Worm (Caenorhabditis elegans) whole organism, midembryonic: ENCODE data around the gene Y41C4A.12.
A peak's percentile ranks its signal among the peaks of the same experiment; 100 is the strongest.

ENCODE experiments used
- T22C8.4 ChIP-seq: fragments of 200-800 bp; sonication (Bioruptor generic); IDR thresholded peaks from 2 replicates; pipeline ENCODE4 v1.3.6; 2022; ENCODE audit warnings: missing genetic modification characterization, missing compliant biosample characterization
- cog-1 ChIP-seq: sonication (generic microtip); optimal IDR thresholded peaks from 2 replicates; lab custom pipeline; 2016; ENCODE audit warnings: missing genetic modification characterization, missing compliant biosample characterization
- flt-1 ChIP-seq: fragments of 200-800 bp; sonication (Bioruptor generic); IDR thresholded peaks from 2 replicates; pipeline ENCODE4 v1.3.6; 2022; ENCODE audit warnings: missing genetic modification characterization, missing compliant biosample characterization
- klf-2 ChIP-seq: fragments of 200-800 bp; sonication (Bioruptor generic); conservative IDR thresholded peaks from 2 replicates; pipeline ENCODE4 v1.3.6; 2022; ENCODE audit warnings: missing genetic modification reagents, missing genetic modification characterization, missing compliant biosample characterization
- med-1 ChIP-seq: sonication (generic microtip); optimal IDR thresholded peaks from 2 replicates; lab custom pipeline; 2017; ENCODE audit warnings: missing genetic modification characterization, mild to moderate bottlenecking, missing compliant biosample characterization, antibody characterized with exemption, missing genetic modification reagents; ENCODE audit not compliant: insufficient read depth
- ref-1 ChIP-seq: fragments of 200-800 bp; sonication (Bioruptor generic); conservative IDR thresholded peaks from 2 replicates; pipeline ENCODE4 v1.3.6; 2022; ENCODE audit warnings: missing genetic modification reagents, missing genetic modification characterization, missing compliant biosample characterization
- tab-1 ChIP-seq: fragments of 200-800 bp; sonication (Bioruptor generic); IDR thresholded peaks from 2 replicates; pipeline ENCODE4 v1.3.6; 2022; ENCODE audit warnings: missing genetic modification characterization, missing compliant biosample characterization
- ztf-23 ChIP-seq: fragments of 200-800 bp; sonication (Bioruptor generic); IDR thresholded peaks from 2 replicates; pipeline ENCODE4 v1.3.6; 2022; ENCODE audit warnings: missing genetic modification reagents, missing genetic modification characterization, missing compliant biosample characterization
- ztf-29 ChIP-seq: fragments of 200-800 bp; sonication (Bioruptor generic); IDR thresholded peaks from 2 replicates; pipeline ENCODE4 v1.3.6; 2022; ENCODE audit warnings: missing genetic modification reagents, missing genetic modification characterization, missing compliant biosample characterization

Y41C4A.12 gene

DNA sequence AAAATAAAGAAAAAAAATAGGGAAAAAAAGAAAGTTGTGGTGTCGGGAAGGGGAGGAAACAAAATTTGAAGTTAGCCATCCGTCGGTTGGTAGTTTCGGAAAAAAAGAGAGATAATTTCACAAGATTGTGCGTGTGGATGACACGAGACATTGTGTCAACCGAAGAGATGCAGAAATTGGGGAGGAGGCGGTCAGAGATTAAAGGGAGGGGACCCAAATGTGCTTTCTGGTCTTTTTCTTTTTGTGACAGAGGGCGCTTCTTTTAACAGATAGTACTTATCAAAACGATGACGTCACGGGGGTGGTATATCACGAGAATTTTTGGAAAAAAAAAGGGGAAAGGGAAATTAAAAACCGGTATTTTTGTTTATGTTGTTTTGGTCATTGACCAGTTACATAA, 12.0 kb upstream of the Y41C4A.12 start:
- no peak for TF ChIP-seq ref-1 (GFP tag; lab: Robert Waterston, UW)
- TF ChIP-seq med-1 (GFP tag; lab: Kevin White, UChicago) = no peak
- TF ChIP-seq ztf-29 (GFP tag; lab: Robert Waterston, UW) = no peak

DNA sequence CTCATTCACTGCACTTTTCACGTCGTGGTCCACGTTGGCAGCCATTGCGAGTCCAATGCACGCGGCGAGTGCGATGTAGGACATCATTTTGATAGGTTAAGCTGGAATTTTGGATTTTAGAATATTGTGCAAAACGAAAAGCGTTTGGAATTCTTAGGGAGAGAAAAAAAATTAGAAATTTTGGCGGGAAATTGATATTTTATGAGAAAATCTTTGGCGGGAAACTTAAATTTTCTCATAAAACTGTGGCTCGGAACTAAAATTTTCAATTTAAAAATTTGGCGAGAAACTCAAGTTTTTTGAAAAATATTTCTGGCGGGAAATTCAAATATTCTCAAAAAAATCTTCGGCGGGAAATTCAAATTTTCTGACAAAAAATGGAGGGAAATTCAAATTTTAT, 11.0 kb upstream of the Y41C4A.12 start, which contains the start of gene sup-1:
Gene sup-1, minus strand, starts transcription at position 101 of the 400 bp plus-strand sequence.
- no peak for TF ChIP-seq flt-1 (GFP tag; lab: Robert Waterston, UW)
- TF ChIP-seq T22C8.4 (GFP tag; lab: Robert Waterston, UW) = no peak
- TF ChIP-seq klf-2 (GFP tag; lab: Robert Waterston, UW) = no peak
- no peak for TF ChIP-seq tab-1 (GFP tag; lab: Robert Waterston, UW)
- TF ChIP-seq ztf-29 (GFP tag; lab: Robert Waterston, UW) = no peak
- TF ChIP-seq ztf-23 (GFP tag; lab: Robert Waterston, UW) = no peak
- no peak for TF ChIP-seq med-1 (GFP tag; lab: Kevin White, UChicago)
- no peak for TF ChIP-seq ref-1 (GFP tag; lab: Robert Waterston, UW)

DNA sequence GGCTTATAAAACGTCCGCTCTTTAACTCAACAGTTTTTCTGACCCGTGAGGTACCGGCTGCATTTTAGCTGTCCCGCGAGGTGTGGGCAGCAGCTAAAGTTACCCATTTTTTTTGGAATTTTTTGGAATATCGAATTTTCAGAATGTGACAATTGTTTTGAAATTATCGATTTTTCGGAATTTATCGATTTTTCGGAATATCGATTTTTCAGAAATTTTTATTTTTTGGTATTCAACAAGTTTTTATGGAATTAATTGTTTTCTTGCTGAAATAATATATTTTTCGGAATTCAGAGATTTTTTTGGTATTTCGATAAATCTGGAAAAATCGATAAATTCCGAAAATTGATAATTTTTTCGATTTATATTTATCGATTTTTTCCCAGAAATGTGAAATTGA, 6.5 kb upstream of the Y41C4A.12 start:
- TF ChIP-seq med-1 (GFP tag; lab: Kevin White, UChicago) (no peak), T22C8.4 (GFP tag; lab: Robert Waterston, UW) (peak; percentile 80)

DNA sequence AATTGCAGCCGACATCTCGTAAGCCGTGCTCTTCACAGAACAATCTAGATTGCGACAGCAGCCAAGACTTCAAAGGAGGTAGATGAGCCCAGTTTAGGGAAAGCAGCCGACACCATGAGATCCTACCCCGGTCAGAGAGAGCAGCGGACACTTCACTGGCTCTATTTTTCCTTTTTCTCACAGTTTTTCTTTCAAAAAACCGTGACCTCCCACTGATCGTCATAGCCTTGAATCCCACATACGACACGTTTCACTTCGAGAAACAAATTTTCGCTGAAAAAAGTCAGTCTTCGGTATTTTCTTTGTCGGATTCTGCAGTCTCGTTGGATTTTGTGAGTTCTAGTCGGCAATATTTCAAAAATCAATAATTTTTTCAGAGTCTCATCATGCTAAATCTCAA, 5.6 kb upstream of the Y41C4A.12 start, which contains the start of gene Y41C4A.21:
Gene Y41C4A.21, plus strand, starts transcription at position 301 of the 400 bp plus-strand sequence.
- TF ChIP-seq flt-1 (GFP tag; lab: Robert Waterston, UW) = no peak
- TF ChIP-seq ref-1 (GFP tag; lab: Robert Waterston, UW) = no peak
- TF ChIP-seq klf-2 (GFP tag; lab: Robert Waterston, UW) = no peak
- TF ChIP-seq med-1 (GFP tag; lab: Kevin White, UChicago) = no peak
- TF ChIP-seq cog-1 (tag; lab: Kevin White, UChicago) = no peak
- no peak for TF ChIP-seq tab-1 (GFP tag; lab: Robert Waterston, UW)
- no peak for TF ChIP-seq T22C8.4 (GFP tag; lab: Robert Waterston, UW)
- no peak for TF ChIP-seq ztf-29 (GFP tag; lab: Robert Waterston, UW)
- no peak for TF ChIP-seq ztf-23 (GFP tag; lab: Robert Waterston, UW)

DNA sequence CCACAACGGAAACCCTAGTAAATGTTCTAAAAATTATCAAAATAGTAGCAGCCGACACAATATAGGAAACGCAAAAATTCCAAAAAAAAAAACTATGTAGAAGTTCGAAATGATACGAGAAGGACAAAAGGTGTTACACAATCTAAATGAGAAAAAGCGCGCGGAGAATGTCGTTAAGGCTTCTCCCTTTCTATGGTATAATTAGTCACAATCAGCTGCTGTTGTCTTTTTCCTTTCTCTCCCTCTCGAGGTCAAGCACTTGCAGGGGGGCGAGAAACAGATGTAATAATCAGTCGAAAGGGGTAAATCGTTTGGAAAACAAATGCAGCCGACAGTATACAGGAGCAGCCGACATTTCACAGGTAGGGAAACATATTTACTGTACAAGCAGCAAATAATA, 5.0 kb upstream of the Y41C4A.12 start:
- TF ChIP-seq tab-1 (GFP tag; lab: Robert Waterston, UW) = no peak
- TF ChIP-seq T22C8.4 (GFP tag; lab: Robert Waterston, UW) = no peak
- no peak for TF ChIP-seq cog-1 (tag; lab: Kevin White, UChicago)
- TF ChIP-seq klf-2 (GFP tag; lab: Robert Waterston, UW) = no peak
- no peak for TF ChIP-seq ref-1 (GFP tag; lab: Robert Waterston, UW)
- TF ChIP-seq med-1 (GFP tag; lab: Kevin White, UChicago) = no peak
- TF ChIP-seq ztf-23 (GFP tag; lab: Robert Waterston, UW) = no peak

DNA sequence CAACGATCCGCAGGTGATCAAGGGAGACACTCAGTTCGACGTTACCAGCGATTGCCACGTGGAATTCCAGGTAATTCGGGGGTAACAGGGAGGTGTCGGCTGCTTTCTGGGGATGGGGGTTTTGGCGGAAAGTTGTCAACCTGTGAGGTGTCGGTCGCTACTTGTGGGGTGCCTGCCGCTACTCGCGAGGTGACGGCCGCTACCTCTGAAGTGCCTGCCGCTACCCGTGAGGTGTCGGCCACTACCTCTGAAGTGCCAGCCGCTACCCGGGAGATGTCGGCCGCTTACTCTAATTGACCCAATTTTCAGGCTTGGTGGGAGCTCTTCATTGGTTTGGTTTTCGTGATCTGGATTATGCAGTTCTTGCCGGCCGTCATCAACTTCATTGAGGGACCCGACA, 4.4 kb upstream of the Y41C4A.12 start:
- no peak for TF ChIP-seq med-1 (GFP tag; lab: Kevin White, UChicago)

DNA sequence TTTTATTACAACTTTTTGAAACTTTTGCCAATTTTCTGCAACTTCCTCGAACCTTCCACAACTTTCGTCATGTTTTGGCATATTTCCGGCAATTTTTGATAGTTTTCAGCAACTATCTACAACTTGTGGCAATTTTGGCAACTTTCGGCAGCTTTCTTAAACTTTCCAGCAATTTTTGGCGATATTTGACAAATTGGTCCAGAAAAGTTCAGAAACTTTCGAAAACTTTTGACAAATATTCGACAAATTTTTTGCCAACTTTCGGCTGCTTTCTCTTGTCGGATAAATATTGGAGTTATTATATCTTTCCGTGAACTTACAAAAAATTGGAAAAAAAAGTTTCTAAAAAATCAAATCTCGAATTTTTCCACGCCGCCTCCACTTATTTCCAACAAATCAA, 3.8 kb upstream of the Y41C4A.12 start, which contains the start of gene Y41C4A.18:
Gene Y41C4A.18, plus strand, starts transcription at position 301 of the 400 bp plus-strand sequence.
- TF ChIP-seq flt-1 (GFP tag; lab: Robert Waterston, UW) = no peak
- TF ChIP-seq ztf-29 (GFP tag; lab: Robert Waterston, UW) = no peak
- TF ChIP-seq ref-1 (GFP tag; lab: Robert Waterston, UW) = no peak
- no peak for TF ChIP-seq tab-1 (GFP tag; lab: Robert Waterston, UW)
- TF ChIP-seq med-1 (GFP tag; lab: Kevin White, UChicago) = no peak
- no peak for TF ChIP-seq cog-1 (tag; lab: Kevin White, UChicago)
- TF ChIP-seq ztf-23 (GFP tag; lab: Robert Waterston, UW) = no peak
- TF ChIP-seq klf-2 (GFP tag; lab: Robert Waterston, UW) = no peak
- no peak for TF ChIP-seq T22C8.4 (GFP tag; lab: Robert Waterston, UW)

DNA sequence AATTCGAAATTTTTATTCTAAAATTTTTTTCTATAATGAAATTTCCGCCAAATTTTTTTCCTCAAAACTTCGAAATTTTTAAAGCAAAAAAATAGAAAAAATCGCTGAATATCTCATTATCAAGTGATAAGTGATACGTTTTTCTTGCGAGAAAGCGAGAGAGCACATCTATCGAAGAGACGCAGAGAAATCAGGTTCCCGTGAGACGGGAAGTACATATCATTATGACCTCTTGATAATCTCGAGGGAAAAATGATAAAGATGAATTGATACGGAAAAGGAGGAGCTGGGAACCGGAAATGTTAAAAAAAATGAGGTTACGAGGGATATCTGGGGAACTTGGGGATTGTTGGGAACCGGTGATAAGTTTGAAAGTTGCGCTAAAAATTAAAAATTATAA, 520 bp upstream of the Y41C4A.12 start:
- TF ChIP-seq ref-1 (GFP tag; lab: Robert Waterston, UW) = no peak
- TF ChIP-seq ztf-29 (GFP tag; lab: Robert Waterston, UW) = no peak
- no peak for TF ChIP-seq klf-2 (GFP tag; lab: Robert Waterston, UW)
- TF ChIP-seq ztf-23 (GFP tag; lab: Robert Waterston, UW) = no peak
- TF ChIP-seq T22C8.4 (GFP tag; lab: Robert Waterston, UW) = no peak

DNA sequence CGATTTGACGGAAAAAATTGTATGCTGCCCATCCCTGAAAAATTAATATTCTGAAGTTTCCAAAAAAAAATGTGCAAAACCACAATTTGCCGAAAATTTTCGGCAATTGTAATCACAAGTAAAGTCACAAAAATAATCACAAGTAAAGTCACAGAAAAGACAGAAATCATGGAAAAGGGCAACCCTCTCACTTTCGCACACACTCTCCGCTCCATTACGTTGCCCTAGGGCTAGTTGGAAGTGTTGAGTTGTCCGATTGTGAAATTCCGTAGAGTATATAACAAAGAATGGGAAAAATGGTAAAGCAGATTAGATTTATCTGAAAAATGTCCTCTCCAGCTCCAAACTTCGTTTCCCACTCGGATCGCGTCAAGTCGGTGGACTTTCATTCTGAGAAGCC, 5.1 kb downstream of the Y41C4A.12 start, which contains the start of gene Y41C4A.32:
Gene Y41C4A.32, plus strand, starts transcription at position 302 of the 400 bp plus-strand sequence.
- no peak for TF ChIP-seq med-1 (GFP tag; lab: Kevin White, UChicago)
- no peak for TF ChIP-seq ztf-23 (GFP tag; lab: Robert Waterston, UW)
- no peak for TF ChIP-seq flt-1 (GFP tag; lab: Robert Waterston, UW)
- no peak for TF ChIP-seq T22C8.4 (GFP tag; lab: Robert Waterston, UW)
- TF ChIP-seq klf-2 (GFP tag; lab: Robert Waterston, UW) = no peak
- no peak for TF ChIP-seq ztf-29 (GFP tag; lab: Robert Waterston, UW)
- no peak for TF ChIP-seq cog-1 (tag; lab: Kevin White, UChicago)
- no peak for TF ChIP-seq ref-1 (GFP tag; lab: Robert Waterston, UW)
- no peak for TF ChIP-seq tab-1 (GFP tag; lab: Robert Waterston, UW)

DNA sequence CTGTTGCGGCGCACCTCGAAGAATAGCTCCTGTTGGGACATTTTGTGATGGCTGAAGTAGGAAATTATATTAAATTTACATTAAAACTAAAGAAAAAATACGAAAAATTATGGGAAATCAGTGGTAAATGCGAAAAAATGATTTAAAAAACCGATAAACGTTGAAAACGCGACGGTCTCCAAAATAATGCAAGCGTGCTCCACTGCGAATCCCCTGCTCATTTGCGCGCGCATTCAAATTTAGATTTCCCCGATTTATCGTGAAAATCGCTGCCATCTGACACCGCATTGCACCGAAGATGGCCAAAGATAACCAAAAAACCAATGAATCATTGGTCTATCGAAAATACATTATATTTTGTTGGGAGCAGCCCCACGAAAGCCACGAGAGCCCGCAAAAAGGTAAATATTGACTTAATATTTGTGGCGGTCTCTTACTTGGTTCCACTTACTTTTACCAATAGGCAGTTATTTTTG, 7.1 kb downstream of the Y41C4A.12 start, which contains the start of the genes elb-1 and Y41C4A.11:
Gene elb-1, minus strand, starts transcription at position 51 of the 476 bp plus-strand sequence.
Gene Y41C4A.11, plus strand, starts transcription at position 461 of the 476 bp plus-strand sequence.
- TF ChIP-seq ztf-29 (GFP tag; lab: Robert Waterston, UW) = no peak
- TF ChIP-seq cog-1 (tag; lab: Kevin White, UChicago) = no peak
